Worm (Caenorhabditis elegans): ENCODE data around the gene rfc-3.

DNA sequence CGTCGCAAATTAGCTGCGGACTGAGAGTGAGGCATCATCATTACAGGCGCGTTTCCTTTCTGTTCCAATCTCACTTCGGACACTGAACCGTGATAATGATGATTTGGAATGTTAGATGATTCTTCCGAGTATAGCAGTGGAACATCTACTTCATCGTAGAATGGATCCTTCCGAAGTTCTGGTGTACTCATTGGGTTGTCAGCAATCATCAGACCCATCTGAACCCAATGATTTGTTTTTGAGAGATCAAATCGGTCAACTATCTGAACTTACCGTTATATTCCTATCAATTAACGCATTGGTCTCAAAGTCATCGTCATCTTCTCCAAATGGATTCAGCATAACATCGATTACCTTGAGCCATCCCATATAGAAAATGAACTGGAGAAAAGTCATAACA, 12.9 kb downstream of the rfc-3 start:
- TF ChIP-seq odd-2 (tag; optimal IDR thresholded peaks at IDR 0.05) (no peak), fkh-10 (GFP tag; optimal IDR thresholded peaks at IDR 0.05) (no peak), unc-55 (GFP tag; optimal IDR thresholded peaks at IDR 0.05) (no peak), sdc-2 (tag; optimal IDR thresholded peaks at IDR 0.05) (no peak), dmd-4 (tag; optimal IDR thresholded peaks at IDR 0.05; ENCODE audit: borderline replicate concordance) (no peak), dve-1 (tag; optimal IDR thresholded peaks at IDR 0.05) (no peak), tbx-2 (tag; optimal IDR thresholded peaks at IDR 0.05) (no peak), ceh-6 (GFP tag; optimal IDR thresholded peaks at IDR 0.05) (no peak), ceh-48 (tag; optimal IDR thresholded peaks at IDR 0.05) (no peak), hlh-13 (GFP tag; optimal IDR thresholded peaks at IDR 0.05) (no peak), hlh-30 (tag; optimal IDR thresholded peaks at IDR 0.05; ENCODE audit: insufficient read depth) (no peak), pha-4 (tag; optimal IDR thresholded peaks at IDR 0.05) (no peak), nhr-11 (tag; optimal IDR thresholded peaks at IDR 0.05) (no peak)
